Fruit fly (Drosophila melanogaster) whole organism, larva: ENCODE measurements around the gene opa.

Source experiments
- noc ChIP-seq: fragments of 200-800 bp; sonication (Bioruptor generic); optimal IDR thresholded peaks from 3 replicates; lab custom pipeline; 2019; ENCODE audit warnings: missing biosample characterization, mild to moderate bottlenecking, missing genetic modification characterization, moderate library complexity

The opa gene

dm6 chr3R:4831197-4831596, 21.4 kb upstream of the opa start, which contains the start of gene CG14659:
Gene CG14659 (minus strand): TSS chr3R:4831297.
- TF ChIP-seq noc: no peak

- TF ChIP-seq noc: no peak
Measured at dm6 chr3R:4833636-4834035, 19.0 kb upstream of the opa start.

dm6 chr3R:4835315-4835714, 17.3 kb upstream of the opa start:
- TF ChIP-seq noc: no peak

- no peak for TF ChIP-seq noc
Measured at dm6 chr3R:4840757-4841156, 11.9 kb upstream of the opa start.

- no peak for TF ChIP-seq noc
Measured at dm6 chr3R:4842958-4843357, 9.7 kb upstream of the opa start.

- TF ChIP-seq noc: no peak
Measured at dm6 chr3R:4845353-4845752, 7.3 kb upstream of the opa start.

dm6 chr3R:4846194-4846593, 6.4 kb upstream of the opa start:
- TF ChIP-seq noc: no peak

- no peak for TF ChIP-seq noc
Measured at dm6 chr3R:4846787-4847186, 5.8 kb upstream of the opa start.

dm6 chr3R:4847388-4847787, 5.2 kb upstream of the opa start:
- no peak for TF ChIP-seq noc

- no peak for TF ChIP-seq noc
Measured at dm6 chr3R:4849035-4849656, 3.5 kb upstream of the opa start.

- no peak for TF ChIP-seq noc
Measured at dm6 chr3R:4853504-4853903, 891 bp downstream of the opa start.

- TF ChIP-seq noc: no peak
Measured at dm6 chr3R:4854216-4854615, 1.6 kb downstream of the opa start.

- TF ChIP-seq noc: no peak
Measured at dm6 chr3R:4855711-4856110, 3.1 kb downstream of the opa start.

- TF ChIP-seq noc: no peak
Measured at dm6 chr3R:4858018-4858417, 5.4 kb downstream of the opa start.

dm6 chr3R:4858508-4859275, 6.1 kb downstream of the opa start:
- TF ChIP-seq noc: no peak

- no peak for TF ChIP-seq noc
Measured at dm6 chr3R:4861144-4861543, 8.5 kb downstream of the opa start.

dm6 chr3R:4863825-4864224, 11.2 kb downstream of the opa start:
- TF ChIP-seq noc: no peak

- no peak for TF ChIP-seq noc
Measured at dm6 chr3R:4864901-4865601, 12.4 kb downstream of the opa start.
